Worm (Caenorhabditis elegans) whole organism, L4 larva: ENCODE results near the gene C33A11.2.

Source experiments
- F26F4.8 ChIP-seq: fragments of 200-800 bp; sonication (Bioruptor generic); conservative IDR thresholded peaks from 2 replicates; pipeline ENCODE4 v1.3.6; 2022; ENCODE audit warnings: missing genetic modification characterization, missing compliant biosample characterization
- F49E8.2 ChIP-seq: sonication (generic microtip); optimal IDR thresholded peaks from 2 replicates; lab custom pipeline; 2016; ENCODE audit warnings: missing compliant biosample characterization, mild to moderate bottlenecking, missing genetic modification characterization, borderline replicate concordance
- T26A8.4 ChIP-seq: fragments of 200-800 bp; sonication (Bioruptor generic); IDR thresholded peaks from 2 replicates; pipeline ENCODE4 v1.3.6; 2022; ENCODE audit warnings: missing genetic modification characterization, missing compliant biosample characterization
- Y105C5A.15 ChIP-seq: fragments of 200-800 bp; sonication (Bioruptor generic); IDR thresholded peaks from 2 replicates; pipeline ENCODE4 v1.3.6; 2022; ENCODE audit warnings: missing genetic modification characterization, missing compliant biosample characterization
- Y48G9A.11 ChIP-seq: fragments of 200-800 bp; sonication (Bioruptor generic); IDR thresholded peaks from 2 replicates; pipeline ENCODE4 v1.3.6; 2022; ENCODE audit warnings: missing genetic modification reagents, missing genetic modification characterization, missing compliant biosample characterization
- ZK546.5 ChIP-seq, 2 experiments: sonication (generic microtip); optimal IDR thresholded peaks; 2 replicates each; lab custom pipeline; 2017; ENCODE audit warnings: missing biosample characterization in 2 of 2, missing genetic modification characterization in 2 of 2
- aha-1 ChIP-seq: fragments of 150-350 bp; peaks from one replicate; lab custom pipeline; 2014; ENCODE audit warnings: missing biosample characterization, missing genetic modification characterization
- ama-1 ChIP-seq: fragments of 150-350 bp; optimal IDR thresholded peaks from 2 replicates; lab custom pipeline; 2014; ENCODE audit warnings: inconsistent platforms, mixed read lengths
- arid-1 ChIP-seq: fragments of 200-800 bp; sonication (Bioruptor generic); conservative IDR thresholded peaks from 2 replicates; pipeline ENCODE4 v1.3.6; 2022; ENCODE audit warnings: missing genetic modification reagents, missing genetic modification characterization, missing compliant biosample characterization
- ceh-20 ChIP-seq: fragments of 200-800 bp; sonication (Bioruptor generic); IDR thresholded peaks from 2 replicates; pipeline ENCODE4 v1.3.6; 2022; ENCODE audit warnings: missing genetic modification reagents, missing genetic modification characterization, missing compliant biosample characterization
- ceh-32 ChIP-seq: sonication (generic microtip); optimal IDR thresholded peaks from 2 replicates; lab custom pipeline; 2016; ENCODE audit warnings: mild to moderate bottlenecking, missing genetic modification characterization, missing compliant biosample characterization; ENCODE audit not compliant: poor library complexity
- ceh-62 ChIP-seq: sonication (generic microtip); optimal IDR thresholded peaks from 2 replicates; lab custom pipeline; 2017; ENCODE audit warnings: missing biosample characterization, missing genetic modification characterization
- ceh-82 ChIP-seq: sonication (generic microtip); optimal IDR thresholded peaks from 2 replicates; lab custom pipeline; 2017; ENCODE audit warnings: missing biosample characterization, missing genetic modification characterization
- cey-2 ChIP-seq: sonication (generic microtip); optimal IDR thresholded peaks from 3 replicates; lab custom pipeline; 2017; ENCODE audit warnings: missing genetic modification characterization, mild to moderate bottlenecking, missing compliant biosample characterization, antibody characterized with exemption, borderline replicate concordance; ENCODE audit not compliant: insufficient read depth
- dmd-8 ChIP-seq: fragments of 200-800 bp; sonication (Bioruptor generic); IDR thresholded peaks from 2 replicates; pipeline ENCODE4 v1.3.6; 2022; ENCODE audit warnings: missing genetic modification characterization, missing compliant biosample characterization
- duxl-1 ChIP-seq: sonication (generic microtip); optimal IDR thresholded peaks from 2 replicates; lab custom pipeline; 2016; ENCODE audit warnings: mild to moderate bottlenecking, missing genetic modification characterization, moderate library complexity, missing compliant biosample characterization; ENCODE audit not compliant: poor library complexity
- dve-1 ChIP-seq: sonication (generic microtip); optimal IDR thresholded peaks from 2 replicates; lab custom pipeline; 2017; ENCODE audit warnings: antibody characterized with exemption, mild to moderate bottlenecking, missing genetic modification characterization, missing compliant biosample characterization; ENCODE audit not compliant: insufficient read depth
- fos-1 ChIP-seq: fragments of 150-350 bp; optimal IDR thresholded peaks from 2 replicates; lab custom pipeline; 2014; ENCODE audit warnings: missing biosample characterization, missing genetic modification characterization
- gei-8 ChIP-seq: fragments of 200-800 bp; sonication (Bioruptor generic); optimal IDR thresholded peaks from 2 replicates; lab custom pipeline; 2018; ENCODE audit warnings: mild to moderate bottlenecking, missing genetic modification characterization, missing compliant biosample characterization
- hlh-30 ChIP-seq: sonication (generic microtip); optimal IDR thresholded peaks from 2 replicates; lab custom pipeline; 2017; ENCODE audit warnings: antibody characterized with exemption, mild to moderate bottlenecking, missing genetic modification characterization, missing compliant biosample characterization; ENCODE audit not compliant: insufficient read depth
- jun-1 ChIP-seq: fragments of 150-350 bp; optimal IDR thresholded peaks from 2 replicates; lab custom pipeline; 2014; ENCODE audit warnings: missing biosample characterization, missing genetic modification reagents, missing genetic modification characterization
- lin-13 ChIP-seq: fragments of 150-350 bp; optimal IDR thresholded peaks from 2 replicates; lab custom pipeline; 2014; ENCODE audit warnings: missing biosample characterization, missing genetic modification reagents, missing genetic modification characterization
- lin-15B ChIP-seq: fragments of 150-350 bp; sonication (generic microtip); optimal IDR thresholded peaks from 3 replicates; lab custom pipeline; 2014; ENCODE audit warnings: missing biosample characterization, missing genetic modification characterization
- lin-29 ChIP-seq: fragments of 200-800 bp; sonication (Bioruptor generic); IDR thresholded peaks from 2 replicates; pipeline ENCODE4 v1.3.6; 2022; ENCODE audit warnings: missing genetic modification reagents, missing genetic modification characterization, missing compliant biosample characterization
- madf-5 ChIP-seq, 2 experiments: fragments of 200-800 bp; sonication (Bioruptor generic); IDR thresholded peaks; 2 replicates each; pipeline ENCODE4 v1.3.6; 2022; ENCODE audit warnings: missing compliant biosample characterization in 2 of 2, missing genetic modification characterization in 2 of 2
- mdl-1 ChIP-seq, 2 experiments: fragments of 150-350 bp in 1 of 2; sonication (generic microtip) in 1 of 2; optimal IDR thresholded peaks; 2 replicates each; lab custom pipeline; 2014 to 2017; ENCODE audit warnings: missing biosample characterization in 2 of 2, missing genetic modification characterization in 2 of 2
- mes-2 ChIP-seq: sonication (generic microtip); optimal IDR thresholded peaks from 2 replicates; lab custom pipeline; 2016; ENCODE audit warnings: missing genotype, mild to moderate bottlenecking, missing genetic modification characterization, missing compliant biosample characterization; ENCODE audit not compliant: poor library complexity, severe bottlenecking
- nhr-111 ChIP-seq: fragments of 200-800 bp; sonication (Bioruptor generic); optimal IDR thresholded peaks from 2 replicates; lab custom pipeline; 2018; ENCODE audit warnings: mild to moderate bottlenecking, missing genetic modification characterization, missing compliant biosample characterization
- nhr-25 ChIP-seq: sonication (generic microtip); optimal IDR thresholded peaks from 2 replicates; lab custom pipeline; 2017; ENCODE audit warnings: missing genetic modification characterization, mild to moderate bottlenecking, missing compliant biosample characterization, antibody characterized with exemption, moderate library complexity, borderline replicate concordance; ENCODE audit not compliant: insufficient read depth
- nhr-28 ChIP-seq: fragments of 150-350 bp; optimal IDR thresholded peaks from 2 replicates; lab custom pipeline; 2014; ENCODE audit warnings: missing biosample characterization, missing genetic modification characterization
- nhr-48 ChIP-seq: sonication (generic microtip); optimal IDR thresholded peaks from 2 replicates; lab custom pipeline; 2016; ENCODE audit warnings: mild to moderate bottlenecking, missing genetic modification characterization, missing compliant biosample characterization
- nhr-76 ChIP-seq: fragments of 150-350 bp; optimal IDR thresholded peaks from 2 replicates; lab custom pipeline; 2014; ENCODE audit warnings: missing biosample characterization, missing genetic modification characterization
- php-3 ChIP-seq: fragments of 200-800 bp; sonication (Bioruptor generic); IDR thresholded peaks from 2 replicates; pipeline ENCODE4 v1.3.6; 2022; ENCODE audit warnings: missing genetic modification reagents, missing genetic modification characterization, missing compliant biosample characterization
- pqm-1 ChIP-seq: sonication (generic microtip); optimal IDR thresholded peaks from 2 replicates; lab custom pipeline; 2017; ENCODE audit warnings: missing biosample characterization, missing genetic modification characterization
- rbr-2 ChIP-seq: sonication (generic microtip); optimal IDR thresholded peaks from 2 replicates; lab custom pipeline; 2016; ENCODE audit warnings: missing genotype, missing genetic modification characterization, missing compliant biosample characterization
- saeg-2 ChIP-seq: fragments of 200-800 bp; sonication (Bioruptor generic); IDR thresholded peaks from 2 replicates; pipeline ENCODE4 v1.3.6; 2022; ENCODE audit warnings: missing genetic modification reagents, missing genetic modification characterization, missing compliant biosample characterization
- set-16 ChIP-seq: fragments of 200-800 bp; sonication (Bioruptor generic); IDR thresholded peaks from 2 replicates; pipeline ENCODE4 v1.3.6; 2022; ENCODE audit warnings: missing genetic modification reagents, missing genetic modification characterization, missing compliant biosample characterization
- skn-1 ChIP-seq: fragments of 150-350 bp; optimal IDR thresholded peaks from 2 replicates; lab custom pipeline; 2014; ENCODE audit warnings: missing biosample characterization, missing genetic modification characterization
- snpc-1.2 ChIP-seq: fragments of 200-800 bp; sonication (Bioruptor generic); IDR thresholded peaks from 2 replicates; pipeline ENCODE4 v1.3.6; 2022; ENCODE audit warnings: missing genetic modification reagents, missing genetic modification characterization, missing compliant biosample characterization
- snpc-4 ChIP-seq: fragments of 150-350 bp; optimal IDR thresholded peaks from 2 replicates; lab custom pipeline; 2014; ENCODE audit warnings: missing biosample characterization, missing genetic modification characterization
- spr-3 ChIP-seq: fragments of 200-800 bp; sonication (Bioruptor generic); optimal IDR thresholded peaks from 2 replicates; lab custom pipeline; 2018; ENCODE audit warnings: mild to moderate bottlenecking, missing genetic modification characterization, missing compliant biosample characterization
- unc-130 ChIP-seq: sonication (generic microtip); optimal IDR thresholded peaks from 2 replicates; lab custom pipeline; 2016; ENCODE audit warnings: missing genetic modification reagents, missing genetic modification characterization, missing compliant biosample characterization
- unc-62 ChIP-seq, 3 experiments: fragments of 150-350 bp in 1 of 3; sonication (generic microtip); optimal IDR thresholded peaks in 2 of 3; peaks in 1 of 3; 1 replicate in 1 of 3; 2 replicates in 2 of 3; lab custom pipeline; 2014 to 2017; ENCODE audit warnings: missing biosample characterization in 3 of 3, missing genetic modification characterization in 3 of 3, missing genetic modification reagents in 3 of 3, missing genotype in 1 of 3
- ztf-7 ChIP-seq: fragments of 150-350 bp; optimal IDR thresholded peaks from 2 replicates; lab custom pipeline; 2014; ENCODE audit warnings: missing biosample characterization, missing genetic modification characterization

C33A11.2 gene

ce11 chrX:15365235-15365634, 557 bp upstream of the C33A11.2 start (continued):
- no peak for TF ChIP-seq ceh-62 (tag; lab: Kevin White, UChicago)
- TF ChIP-seq ZK546.5 (tag; optimal IDR thresholded peaks at IDR 0.05; lab: Kevin White, UChicago), result no peak
- peak; percentile 49; the same call in 1 of the 2 replicates for TF ChIP-seq lin-29 (GFP tag; lab: Robert Waterston, UW)
- no peak for TF ChIP-seq gei-8 (GFP tag; lab: Kevin White, UChicago)
- TF ChIP-seq nhr-48 (tag; lab: Kevin White, UChicago), result peak; percentile 14
- TF ChIP-seq skn-1 (tag; lab: Kevin White, UChicago), result no peak
- TF ChIP-seq nhr-25 (tag; lab: Kevin White, UChicago), result no peak
- TF ChIP-seq lin-15B (tag; lab: Kevin White, UChicago), result no peak
- TF ChIP-seq T26A8.4 (GFP tag; lab: Robert Waterston, UW), result no peak
- 0 out of 2 replicates have a peak, but pooled peaks have one; percentile 56 for TF ChIP-seq ceh-20 (GFP tag; lab: Robert Waterston, UW)
- no peak for TF ChIP-seq Y48G9A.11 (GFP tag; lab: Robert Waterston, UW)
- no peak for TF ChIP-seq snpc-4 (tag; lab: Kevin White, UChicago)

ce11 chrX:15372772-15373171, 7.0 kb downstream of the C33A11.2 start:
- TF ChIP-seq arid-1 (GFP tag; lab: Robert Waterston, UW) (0 out of 2 replicates have a peak, but pooled peaks have one; percentile 22), aha-1 (tag; lab: Kevin White, UChicago) (peak; percentile 77), set-16 (0 out of 2 replicates have a peak, but pooled peaks have one; percentile 40), madf-5 (GFP tag; IDR thresholded peaks at IDR 0.05; lab: Robert Waterston, UW) (no peak)

ce11 chrX:15373415-15374048, 7.7 kb downstream of the C33A11.2 start:
- TF ChIP-seq lin-13 (GFP tag; lab: Kevin White, UChicago) (no peak), cey-2 (tag; lab: Kevin White, UChicago) (peak; percentile 49), spr-3 (no peak), Y105C5A.15 (no peak), dmd-8 (GFP tag; lab: Robert Waterston, UW) (no peak), php-3 (GFP tag; lab: Robert Waterston, UW) (no peak), ceh-32 (tag; lab: Kevin White, UChicago) (no peak), pqm-1 (tag; lab: Kevin White, UChicago) (peak; percentile 75), F26F4.8 (GFP tag; lab: Robert Waterston, UW) (no peak), nhr-25 (tag; lab: Kevin White, UChicago) (no peak), mdl-1 (tag; optimal IDR thresholded peaks at IDR 0.05; lab: Kevin White, UChicago) (peak in 1 of 2 experiments; percentile 29), dve-1 (peak; percentile 63), unc-130 (GFP tag; lab: Kevin White, UChicago) (no peak), set-16 (peak; percentile 64), nhr-28 (tag; lab: Kevin White, UChicago) (peak; percentile 71), gei-8 (GFP tag; lab: Kevin White, UChicago) (no peak), arid-1 (GFP tag; lab: Robert Waterston, UW) (no peak), ceh-82 (tag; lab: Kevin White, UChicago) (no peak), ama-1 (lab: Kevin White, UChicago) (no peak), nhr-76 (no peak), unc-62 (GFP tag; optimal IDR thresholded peaks at IDR 0.05 in 1 of 2; lab: Kevin White, UChicago) (peak in 1 of 2 experiments; percentile 92), unc-62 (tag; optimal IDR thresholded peaks at IDR 0.05; lab: Kevin White, UChicago) (no peak), nhr-111 (GFP tag; lab: Kevin White, UChicago) (no peak), ZK546.5 (tag; optimal IDR thresholded peaks at IDR 0.05; lab: Kevin White, UChicago) (no peak), duxl-1 (no peak), mes-2 (tag; lab: Kevin White, UChicago) (peak; percentile 35), rbr-2 (tag; lab: Kevin White, UChicago) (peak; percentile 49), jun-1 (tag; lab: Kevin White, UChicago) (no peak), hlh-30 (tag; lab: Kevin White, UChicago) (peak; percentile 26), snpc-1.2 (GFP tag; lab: Robert Waterston, UW) (no peak), nhr-48 (tag; lab: Kevin White, UChicago) (no peak), ztf-7 (tag; lab: Kevin White, UChicago) (no peak), saeg-2 (GFP tag; lab: Robert Waterston, UW) (no peak), T26A8.4 (GFP tag; lab: Robert Waterston, UW) (peak; percentile 47), F49E8.2 (no peak), fos-1 (tag; lab: Kevin White, UChicago) (no peak)
